Fruit fly (Drosophila melanogaster) whole organism, wandering third instar larva: ENCODE data around the gene Snap25.

Experiments
- Abd-B ChIP-seq: fragments of >200 bp; optimal IDR thresholded peaks from 2 replicates; lab custom pipeline; 2017; ENCODE audit warnings: missing biosample characterization, missing genetic modification characterization
- CG32264 ChIP-seq: fragments of 200-800 bp; sonication (Bioruptor generic); optimal IDR thresholded peaks from 2 replicates; lab custom pipeline; 2016; ENCODE audit warnings: missing biosample characterization, missing genetic modification characterization
- CG9705 ChIP-seq: fragments of 200-800 bp; sonication (Bioruptor generic); optimal IDR thresholded peaks from 2 replicates; lab custom pipeline; 2018; ENCODE audit warnings: missing biosample characterization, mild to moderate bottlenecking, missing genetic modification characterization
- CrebA ChIP-seq: fragments of 200-800 bp; sonication (Bioruptor generic); optimal IDR thresholded peaks from 2 replicates; lab custom pipeline; 2016; ENCODE audit warnings: missing biosample characterization, mild to moderate bottlenecking, missing genetic modification characterization, borderline replicate concordance
- Dfd ChIP-seq: fragments of >200 bp; optimal IDR thresholded peaks from 2 replicates; lab custom pipeline; 2017; ENCODE audit warnings: missing biosample characterization, missing genetic modification characterization
- Dif ChIP-seq: fragments of 200-275, 200-300 bp; sonication (Bioruptor generic); optimal IDR thresholded peaks from 2 replicates; lab custom pipeline; 2018; ENCODE audit warnings: missing biosample characterization, missing genetic modification characterization; ENCODE audit not compliant: partially characterized antibody
- GATAd ChIP-seq: sonication (Bioruptor generic); optimal IDR thresholded peaks from 2 replicates; lab custom pipeline; 2016; ENCODE audit warnings: missing biosample characterization, missing genetic modification characterization
- HLH106 ChIP-seq: fragments of 200-800 bp; optimal IDR thresholded peaks from 3 replicates; lab custom pipeline; 2019; ENCODE audit warnings: missing biosample characterization, mild to moderate bottlenecking, missing genetic modification characterization, moderate library complexity
- Hr78 ChIP-seq: fragments of >200 bp; optimal IDR thresholded peaks from 2 replicates; lab custom pipeline; 2017; ENCODE audit warnings: missing biosample characterization, missing genetic modification characterization
- Hr83 ChIP-seq: fragments of 200-300 bp; sonication (Bioruptor generic); optimal IDR thresholded peaks from 2 replicates; lab custom pipeline; 2016; ENCODE audit warnings: missing biosample characterization, mild to moderate bottlenecking, missing genetic modification characterization, moderate library complexity; ENCODE audit not compliant: poor library complexity, severe bottlenecking
- Jra ChIP-seq: sonication (Bioruptor generic); optimal IDR thresholded peaks from 2 replicates; lab custom pipeline; 2016; ENCODE audit warnings: missing biosample characterization, missing genetic modification characterization
- Mio ChIP-seq: sonication (Bioruptor generic); optimal IDR thresholded peaks from 2 replicates; lab custom pipeline; 2016; ENCODE audit warnings: missing biosample characterization, missing genetic modification characterization
- N ChIP-seq: fragments of >200 bp; optimal IDR thresholded peaks from 2 replicates; lab custom pipeline; 2018; ENCODE audit warnings: missing biosample characterization, missing external identifiers, missing genetic modification characterization
- OdsH ChIP-seq: fragments of 200-800 bp; sonication (Bioruptor generic); optimal IDR thresholded peaks from 2 replicates; lab custom pipeline; 2016; ENCODE audit warnings: missing biosample characterization, mild to moderate bottlenecking, missing genetic modification characterization
- Rel ChIP-seq, 2 experiments: fragments of 200-800 bp; sonication (Bioruptor generic) in 1 of 2; optimal IDR thresholded peaks; 2 replicates in 1 of 2; 3 replicates in 1 of 2; lab custom pipeline; 2016 to 2019; ENCODE audit warnings: mild to moderate bottlenecking in 2 of 2, missing biosample characterization in 2 of 2, missing genetic modification characterization in 2 of 2, moderate library complexity in 1 of 2
- brk ChIP-seq: fragments of 200-800 bp; sonication (Bioruptor generic); optimal IDR thresholded peaks from 2 replicates; lab custom pipeline; 2016; ENCODE audit warnings: missing biosample characterization, mild to moderate bottlenecking, missing genetic modification characterization
- dmrt93B ChIP-seq: fragments of 200-800 bp; sonication (Bioruptor generic); optimal IDR thresholded peaks from 2 replicates; lab custom pipeline; 2018; ENCODE audit warnings: missing biosample characterization, mild to moderate bottlenecking, missing genetic modification characterization
- dsf ChIP-seq: sonication (Bioruptor generic); optimal IDR thresholded peaks from 2 replicates; lab custom pipeline; 2016; ENCODE audit warnings: missing biosample characterization, missing genetic modification characterization, borderline replicate concordance
- ey ChIP-seq: fragments of 200-800 bp; sonication (Bioruptor generic); optimal IDR thresholded peaks from 2 replicates; lab custom pipeline; 2016; ENCODE audit warnings: missing biosample characterization, missing genetic modification characterization
- foxo ChIP-seq, 2 experiments: fragments of 200-800 bp; sonication (Bioruptor generic); optimal IDR thresholded peaks; 2 replicates in 1 of 2; 3 replicates in 1 of 2; lab custom pipeline; 2016 to 2017; ENCODE audit warnings: missing biosample characterization in 2 of 2, missing genetic modification characterization in 2 of 2
- h ChIP-seq: fragments of 200-800 bp; sonication (Bioruptor generic); optimal IDR thresholded peaks from 3 replicates; lab custom pipeline; 2016; ENCODE audit warnings: missing biosample characterization, mild to moderate bottlenecking, missing genetic modification characterization
- jim ChIP-seq: fragments of 175-275, 200-325 bp; sonication (Bioruptor generic); optimal IDR thresholded peaks from 2 replicates; lab custom pipeline; 2016; ENCODE audit warnings: missing biosample characterization, mild to moderate bottlenecking, missing genetic modification characterization
- lola ChIP-seq: fragments of >200 bp; optimal IDR thresholded peaks from 2 replicates; lab custom pipeline; 2017; ENCODE audit warnings: missing biosample characterization, missing genetic modification characterization
- pan ChIP-seq: fragments of >200 bp; optimal IDR thresholded peaks from 2 replicates; lab custom pipeline; 2017
- psq ChIP-seq: fragments of 200-800 bp; sonication (Bioruptor generic); optimal IDR thresholded peaks from 3 replicates; lab custom pipeline; 2017; ENCODE audit warnings: missing biosample characterization, mild to moderate bottlenecking, missing genetic modification characterization, moderate library complexity
- sage ChIP-seq: fragments of 200-800 bp; sonication (Bioruptor generic); optimal IDR thresholded peaks from 2 replicates; lab custom pipeline; 2016; ENCODE audit warnings: missing biosample characterization, mild to moderate bottlenecking, missing genetic modification characterization
- sv ChIP-seq: fragments of 200-800 bp; sonication (Bioruptor generic); optimal IDR thresholded peaks from 3 replicates; lab custom pipeline; 2016; ENCODE audit warnings: missing biosample characterization, missing genetic modification characterization
- tai ChIP-seq: sonication (Bioruptor generic); optimal IDR thresholded peaks from 2 replicates; lab custom pipeline; 2016; ENCODE audit warnings: missing biosample characterization, missing genetic modification characterization
- usp ChIP-seq: fragments of >200 bp; optimal IDR thresholded peaks from 2 replicates; lab custom pipeline; 2017; ENCODE audit warnings: missing biosample characterization, missing genetic modification characterization
- woc ChIP-seq: sonication (Bioruptor generic); optimal IDR thresholded peaks from 2 replicates; lab custom pipeline; 2016; ENCODE audit warnings: missing biosample characterization, mild to moderate bottlenecking, missing genetic modification characterization

Snap25 gene

DNA sequence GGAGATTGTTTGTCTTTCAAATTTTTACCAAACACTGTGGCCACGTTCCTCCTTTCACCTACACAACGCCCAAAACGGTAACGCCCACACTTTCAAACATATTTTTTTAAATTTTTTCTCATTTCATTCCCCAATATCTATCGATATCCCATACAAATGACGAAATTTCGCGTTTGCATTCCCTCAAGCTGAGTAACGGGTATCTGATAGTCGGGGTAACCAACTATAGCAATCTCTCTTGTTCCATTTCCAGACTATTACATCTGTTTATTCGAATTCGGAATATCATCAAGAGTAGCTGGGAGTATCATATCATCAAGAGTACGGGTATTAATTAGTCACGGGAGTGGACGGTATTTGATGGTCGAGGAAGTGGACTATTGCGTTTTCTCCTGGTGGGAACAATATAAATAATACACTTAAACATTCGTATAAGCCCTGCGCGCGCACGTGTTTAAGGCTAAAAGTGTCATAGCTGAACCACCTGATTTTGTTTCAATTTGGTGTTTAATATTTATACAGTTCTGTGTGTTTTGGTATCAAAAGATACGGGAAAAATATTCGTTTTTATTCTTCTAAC is at the start of gene Snap25:
Gene Snap25 (plus strand): TSS at position 468 of the 580 bp plus-strand sequence.
- TF ChIP-seq N (GFP tag; lab: Kevin White, UChicago) (no peak), sv (no peak), Rel (GFP tag; optimal IDR thresholded peaks at IDR 0.05; lab: Kevin White, UChicago) (no peak), Rel (tag; optimal IDR thresholded peaks at IDR 0.05; lab: Kevin White, UChicago) (no peak), usp (no peak), Dfd (GFP tag; lab: Kevin White, UChicago) (no peak), GATAd (no peak), brk (GFP tag; lab: Kevin White, UChicago) (no peak), Hr78 (GFP tag; lab: Kevin White, UChicago) (no peak), psq (GFP tag; lab: Kevin White, UChicago) (no peak), dmrt93B (GFP tag; lab: Kevin White, UChicago) (no peak), ey (GFP tag; lab: Kevin White, UChicago) (no peak), woc (GFP tag; lab: Kevin White, UChicago) (no peak), Abd-B (no peak)
- TF ChIP-seq, all 38 proteins: peak for 0

DNA sequence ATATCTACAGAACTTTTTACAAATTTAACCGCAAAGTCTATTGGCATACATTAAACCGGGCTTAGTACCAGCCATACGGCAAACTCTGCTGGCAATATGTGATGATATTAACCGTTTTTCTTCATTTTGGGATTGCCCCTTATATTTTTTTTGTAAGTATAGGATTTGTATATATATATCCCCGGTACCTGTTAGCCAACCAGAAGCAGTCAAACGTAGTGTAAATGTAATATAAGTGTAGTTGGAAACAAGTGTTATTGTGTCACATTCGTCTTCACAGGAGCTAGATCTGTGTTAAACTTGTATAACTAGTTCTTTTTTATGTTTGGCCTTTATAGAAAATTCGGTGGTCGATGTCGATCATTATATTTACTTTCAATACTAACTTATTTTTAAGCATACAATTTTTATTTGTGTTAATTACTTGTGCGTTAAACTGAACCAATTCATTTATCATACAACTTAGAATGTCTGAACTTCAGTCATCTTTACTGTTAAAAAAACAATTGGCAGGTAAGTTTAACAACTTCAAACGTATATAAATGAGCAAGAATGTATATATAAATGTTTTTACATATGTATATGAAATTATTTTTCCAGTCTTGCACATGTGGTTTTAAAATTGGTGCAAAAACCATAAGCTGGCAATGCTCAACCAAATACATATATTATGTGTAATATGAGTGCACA is 45.6 kb upstream of the Snap25 start, which contains the start of gene CG40045:
Gene CG40045 (plus strand): TSS at position 305 of the 690 bp plus-strand sequence.
- TF ChIP-seq woc (GFP tag; lab: Kevin White, UChicago) (peak; percentile 35), Dif (GFP tag; lab: Kevin White, UChicago) (no peak), sv (no peak), tai (no peak), brk (GFP tag; lab: Kevin White, UChicago) (no peak), sage (GFP tag; lab: Kevin White, UChicago) (no peak), foxo (GFP tag; optimal IDR thresholded peaks at IDR 0.05; lab: Kevin White, UChicago) (no peak), Hr78 (GFP tag; lab: Kevin White, UChicago) (peak; percentile 69), GATAd (no peak), pan (lab: Kevin White, UChicago) (no peak), HLH106 (tag; lab: Kevin White, UChicago) (peak; percentile 9), psq (GFP tag; lab: Kevin White, UChicago) (no peak), OdsH (GFP tag; lab: Kevin White, UChicago) (no peak), Mio (GFP tag; lab: Kevin White, UChicago) (no peak), N (GFP tag; lab: Kevin White, UChicago) (peak; percentile 92)

DNA sequence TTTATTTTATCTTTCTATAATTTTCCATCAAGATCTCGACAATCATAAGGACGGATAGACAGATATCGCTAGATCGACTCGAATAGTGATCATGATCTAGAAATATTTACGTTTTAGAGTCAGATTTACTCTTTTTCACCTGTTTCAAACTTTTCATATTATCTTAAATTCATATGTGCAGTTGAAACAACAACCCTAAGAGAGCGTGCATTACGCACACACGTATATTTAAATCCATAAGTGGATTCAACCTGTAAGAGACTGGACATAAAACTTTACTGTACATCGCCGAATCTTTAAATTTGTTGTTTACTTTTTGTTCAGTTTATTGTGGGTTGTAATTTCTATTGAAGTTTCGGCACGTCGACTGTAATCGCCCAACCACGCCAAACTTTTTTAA is 44.2 kb upstream of the Snap25 start:
- TF ChIP-seq Hr83 (GFP tag; lab: Kevin White, UChicago) (no peak), Jra (GFP tag; lab: Kevin White, UChicago) (no peak), CrebA (GFP tag; lab: Kevin White, UChicago) (no peak), pan (lab: Kevin White, UChicago) (no peak), Dif (GFP tag; lab: Kevin White, UChicago) (no peak), psq (GFP tag; lab: Kevin White, UChicago) (no peak)

DNA sequence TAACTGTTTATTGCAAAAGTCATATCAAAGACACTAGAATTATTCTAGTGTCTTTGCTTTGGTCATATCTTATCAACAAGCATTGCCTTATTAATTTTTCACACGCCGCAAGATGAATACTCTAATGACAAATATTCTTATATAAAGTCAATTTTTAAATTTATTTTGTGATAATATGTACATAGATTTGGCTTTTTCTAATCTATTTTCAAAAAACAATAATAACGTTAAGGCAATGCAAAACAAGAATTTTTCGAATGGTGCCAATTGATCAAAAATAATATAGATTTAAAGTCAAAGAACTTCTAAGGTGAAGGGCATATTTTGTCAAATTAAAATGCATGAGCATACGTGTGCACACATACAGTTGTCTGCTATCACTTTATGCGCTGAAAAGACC is 40.0 kb upstream of the Snap25 start:
- peak; percentile 29 for TF ChIP-seq Dfd (GFP tag; lab: Kevin White, UChicago)

DNA sequence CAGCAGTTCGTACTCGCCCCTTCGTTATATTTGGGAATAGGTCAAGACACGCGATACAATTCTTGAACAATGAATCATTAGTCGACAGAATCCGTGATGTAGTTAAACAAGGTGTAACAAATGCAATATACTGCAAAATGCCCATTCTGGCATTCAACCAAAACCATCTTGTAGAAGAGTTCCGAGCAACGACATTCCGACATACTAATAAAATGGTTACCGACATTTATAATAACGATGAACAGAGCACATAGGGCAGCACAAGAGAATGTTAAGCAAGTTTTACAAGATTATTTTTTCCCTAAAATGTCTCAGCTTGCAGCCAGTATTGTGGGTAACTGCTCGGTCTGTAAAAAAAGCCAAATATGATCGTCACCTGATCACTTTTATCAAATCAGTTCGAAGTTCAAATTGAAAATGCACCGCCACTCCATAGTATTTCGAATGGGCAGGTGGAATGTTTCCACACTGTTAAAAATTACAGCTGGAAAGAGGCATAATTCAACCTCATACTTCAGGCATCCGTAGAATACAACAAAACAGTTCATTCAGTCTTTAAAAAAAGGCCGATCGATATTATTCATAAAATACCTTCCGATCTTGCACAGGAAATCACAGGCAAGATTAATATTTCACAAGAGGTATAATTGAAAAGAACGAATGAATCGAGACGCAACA is 9.2 kb downstream of the Snap25 start:
- no peak for TF ChIP-seq Mio (GFP tag; lab: Kevin White, UChicago)
- TF ChIP-seq woc (GFP tag; lab: Kevin White, UChicago), result no peak
- TF ChIP-seq N (GFP tag; lab: Kevin White, UChicago), result no peak
- TF ChIP-seq dsf (GFP tag; lab: Kevin White, UChicago), result no peak
- TF ChIP-seq CG32264 (GFP tag; lab: Kevin White, UChicago), result no peak
- no peak for TF ChIP-seq CG9705 (GFP tag; lab: Kevin White, UChicago)
- TF ChIP-seq sv, result no peak
- no peak for TF ChIP-seq h
- no peak for TF ChIP-seq jim (GFP tag; lab: Kevin White, UChicago)
- no peak for TF ChIP-seq usp
- TF ChIP-seq lola (GFP tag; lab: Kevin White, UChicago), result no peak
